Fruit fly (Drosophila melanogaster): ENCODE results near the gene CG31106.
A peak's percentile ranks its signal among the peaks of the same experiment; 100 is the strongest.

CG31106 gene

DNA sequence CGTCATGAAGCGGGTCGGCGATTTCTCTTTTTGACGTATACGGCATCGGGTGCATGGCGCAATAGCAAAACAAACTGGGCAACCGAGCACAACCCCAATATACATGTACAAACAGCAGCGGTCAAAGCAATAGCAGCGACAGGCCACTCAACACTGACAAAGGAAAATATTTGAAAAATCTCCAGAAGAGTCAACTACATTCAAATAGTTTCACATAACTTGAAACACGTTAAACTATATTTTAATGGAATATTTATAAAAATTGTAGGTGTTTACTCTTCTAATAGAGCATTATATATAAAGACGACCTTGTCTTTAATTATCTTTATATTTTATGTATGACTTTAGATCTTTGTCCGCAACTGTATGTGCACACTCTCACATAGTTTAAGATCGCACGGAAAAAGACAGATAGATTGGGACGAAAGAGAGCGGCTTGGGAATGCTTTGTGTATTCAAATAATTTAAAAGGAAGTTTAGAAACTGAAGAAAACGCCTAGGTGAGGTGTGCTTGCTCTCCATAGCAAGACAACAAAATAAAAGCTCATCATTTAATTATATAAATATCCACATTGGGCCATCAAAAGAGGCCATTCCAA lies 8.6 kb upstream of the CG31106 start:
- peak; percentile 50 for TF ChIP-seq br (GFP tag; optimal IDR thresholded peaks at IDR 0.05)
- TF ChIP-seq pan (optimal IDR thresholded peaks at IDR 0.05): no peak
- TF ChIP-seq dmrt93B (GFP tag; optimal IDR thresholded peaks at IDR 0.05): peak; percentile 45
- TF ChIP-seq sv (GFP tag; optimal IDR thresholded peaks at IDR 0.05): peak; percentile 63
- TF ChIP-seq sage (GFP tag; optimal IDR thresholded peaks at IDR 0.05): peak; percentile 38
- TF ChIP-seq OdsH (GFP tag; optimal IDR thresholded peaks at IDR 0.05): peak; percentile 75
- peak; percentile 64 for TF ChIP-seq ey (GFP tag; optimal IDR thresholded peaks at IDR 0.05)
- TF ChIP-seq Vsx2 (GFP tag; optimal IDR thresholded peaks at IDR 0.05; ENCODE audit: partially characterized antibody): no peak
- peak; percentile 71 for TF ChIP-seq h (GFP tag; optimal IDR thresholded peaks at IDR 0.05)
- TF ChIP-seq fru (GFP tag; optimal IDR thresholded peaks at IDR 0.05): peak; percentile 75
- no peak for TF ChIP-seq Hr83 (GFP tag; optimal IDR thresholded peaks at IDR 0.05; ENCODE audit: poor library complexity, severe bottlenecking)
- peak; percentile 20 for TF ChIP-seq tai (GFP tag; optimal IDR thresholded peaks at IDR 0.05)
- TF ChIP-seq N (GFP tag; optimal IDR thresholded peaks at IDR 0.05): no peak
- TF ChIP-seq brk (GFP tag; optimal IDR thresholded peaks at IDR 0.05): peak; percentile 15
- TF ChIP-seq usp (GFP tag; optimal IDR thresholded peaks at IDR 0.05): no peak
- TF ChIP-seq Jra (GFP tag; optimal IDR thresholded peaks at IDR 0.05): no peak
- no peak for TF ChIP-seq Abd-B (GFP tag; optimal IDR thresholded peaks at IDR 0.05)
- TF ChIP-seq lola (GFP tag; optimal IDR thresholded peaks at IDR 0.05): no peak
- no peak for TF ChIP-seq Dif (GFP tag; optimal IDR thresholded peaks at IDR 0.05; ENCODE audit: partially characterized antibody)
- TF ChIP-seq dl (GFP tag; optimal IDR thresholded peaks at IDR 0.05; ENCODE audit: insufficient read depth in 1 of 2, partially characterized antibody in 2 of 2): no peak
- no peak for TF ChIP-seq dsf (GFP tag; optimal IDR thresholded peaks at IDR 0.05; ENCODE audit: borderline replicate concordance)
- TF ChIP-seq CrebA (GFP tag; optimal IDR thresholded peaks at IDR 0.05; ENCODE audit: borderline replicate concordance): no peak
- peak; percentile 63 for TF ChIP-seq Hnf4 (GFP tag; optimal IDR thresholded peaks at IDR 0.05)
- no peak for TF ChIP-seq Dfd (GFP tag; optimal IDR thresholded peaks at IDR 0.05)
- no peak for TF ChIP-seq Rel (GFP tag; optimal IDR thresholded peaks at IDR 0.05)
- TF ChIP-seq Rel (tag; optimal IDR thresholded peaks at IDR 0.05): no peak
- peak in 1 of 2 experiments; percentile 78 for TF ChIP-seq foxo (GFP tag; optimal IDR thresholded peaks at IDR 0.05)
- no peak for TF ChIP-seq Hr78 (GFP tag; optimal IDR thresholded peaks at IDR 0.05)
- peak; percentile 65 for TF ChIP-seq psq (GFP tag; optimal IDR thresholded peaks at IDR 0.05)
- no peak for TF ChIP-seq GATAd (GFP tag; optimal IDR thresholded peaks at IDR 0.05)
- peak; percentile 66 for TF ChIP-seq Sp1 (GFP tag; optimal IDR thresholded peaks at IDR 0.05)
- no peak for TF ChIP-seq CG9705 (GFP tag; optimal IDR thresholded peaks at IDR 0.05)
- peak; percentile 71 for TF ChIP-seq HLH106 (tag; optimal IDR thresholded peaks at IDR 0.05)
- peak; percentile 78 for TF ChIP-seq rgr (GFP tag; optimal IDR thresholded peaks at IDR 0.05)
- TF ChIP-seq woc (GFP tag; optimal IDR thresholded peaks at IDR 0.05): peak; percentile 43
- peak; percentile 4 for TF ChIP-seq CG32264 (GFP tag; optimal IDR thresholded peaks at IDR 0.05)
- TF ChIP-seq jim (GFP tag; optimal IDR thresholded peaks at IDR 0.05): no peak
- TF ChIP-seq Myc (optimal IDR thresholded peaks at IDR 0.05): no peak
- TF ChIP-seq Mio (GFP tag; optimal IDR thresholded peaks at IDR 0.05): no peak

DNA sequence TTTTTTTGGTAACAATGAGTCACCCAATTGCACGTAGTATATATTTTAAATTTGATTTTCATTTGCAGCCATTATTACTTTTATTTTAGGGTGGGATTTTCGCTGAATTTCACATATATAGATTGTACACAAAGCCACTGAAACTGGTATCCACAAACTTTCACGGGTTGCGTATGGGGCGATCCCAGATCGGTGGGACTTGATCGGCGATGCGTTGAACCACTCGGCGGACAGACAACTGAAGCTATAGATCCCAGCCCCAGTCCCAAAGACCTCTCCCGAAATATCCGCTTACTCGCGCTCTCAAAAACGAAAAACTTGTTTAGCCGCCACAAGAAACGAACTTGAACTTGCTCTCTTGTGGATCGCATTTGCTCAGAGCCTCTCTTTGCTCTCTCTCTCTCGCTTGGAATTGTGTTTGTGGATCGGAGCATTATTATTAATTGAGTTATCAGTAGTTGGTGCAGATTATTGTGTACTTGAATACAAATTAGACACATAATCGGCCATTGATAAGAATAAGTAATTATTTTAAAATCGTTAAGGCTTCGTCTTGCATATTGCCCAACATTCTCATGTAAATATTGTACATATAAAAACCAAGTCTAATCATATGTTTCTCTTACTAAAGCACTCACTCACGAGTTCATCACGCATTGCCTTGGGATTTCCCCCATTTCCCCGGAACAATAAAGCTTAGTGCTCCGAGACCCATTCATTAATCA lies 7.9 kb upstream of the CG31106 start, which contains the start of gene Cad96Ca:
TSS of gene Cad96Ca (minus strand) at position 242 of the 725 bp plus-strand sequence.
- peak; percentile 89 for TF ChIP-seq Dif (GFP tag; optimal IDR thresholded peaks at IDR 0.05; ENCODE audit: partially characterized antibody)
- TF ChIP-seq Vsx2 (GFP tag; optimal IDR thresholded peaks at IDR 0.05; ENCODE audit: partially characterized antibody): peak; percentile 85
- peak; percentile 21 for TF ChIP-seq Hr83 (GFP tag; optimal IDR thresholded peaks at IDR 0.05; ENCODE audit: poor library complexity, severe bottlenecking)
- no peak for TF ChIP-seq CG9705 (GFP tag; optimal IDR thresholded peaks at IDR 0.05)
- no peak for TF ChIP-seq Rel (GFP tag; optimal IDR thresholded peaks at IDR 0.05)
- peak; percentile 71 for TF ChIP-seq Rel (tag; optimal IDR thresholded peaks at IDR 0.05)
- no peak for TF ChIP-seq Mio (GFP tag; optimal IDR thresholded peaks at IDR 0.05)
- TF ChIP-seq dl (GFP tag; optimal IDR thresholded peaks at IDR 0.05; ENCODE audit: insufficient read depth in 1 of 2, partially characterized antibody in 2 of 2): peak; percentile 47 to 78
